Worm (Caenorhabditis elegans) whole organism, mixed stage, embryonic: ENCODE measurements around the gene D1014.6.

ENCODE experiments used
- M03D4.4 ChIP-seq: sonication (generic microtip); optimal IDR thresholded peaks from 2 replicates; lab custom pipeline; 2017; ENCODE audit warnings: mild to moderate bottlenecking, missing genetic modification characterization, missing compliant biosample characterization
- blmp-1 ChIP-seq: fragments of 150-350 bp; optimal IDR thresholded peaks from 2 replicates; lab custom pipeline; 2014; ENCODE audit warnings: missing biosample characterization, missing genetic modification characterization
- ceh-39 ChIP-seq: fragments of 150-350 bp; optimal IDR thresholded peaks from 2 replicates; lab custom pipeline; 2014; ENCODE audit warnings: missing biosample characterization, missing genetic modification characterization
- ceh-43 ChIP-seq: fragments of 200-800 bp; sonication (Bioruptor generic); optimal IDR thresholded peaks from 2 replicates; lab custom pipeline; 2018; ENCODE audit warnings: mild to moderate bottlenecking, missing genetic modification characterization, moderate library complexity, missing compliant biosample characterization
- elt-3 ChIP-seq: fragments of 150-350 bp; optimal IDR thresholded peaks from 2 replicates; lab custom pipeline; 2014; ENCODE audit warnings: missing biosample characterization, missing genetic modification characterization
- flh-1 ChIP-seq: fragments of 200-800 bp; sonication (Bioruptor generic); optimal IDR thresholded peaks from 2 replicates; lab custom pipeline; 2018; ENCODE audit warnings: mild to moderate bottlenecking, missing genetic modification characterization, moderate library complexity, missing compliant biosample characterization
- ham-2 ChIP-seq: fragments of 200-800 bp; sonication (Bioruptor generic); optimal IDR thresholded peaks from 2 replicates; lab custom pipeline; 2018; ENCODE audit warnings: mild to moderate bottlenecking, missing genetic modification characterization, missing compliant biosample characterization
- hlh-1 ChIP-seq: fragments of 150-350 bp; optimal IDR thresholded peaks from 2 replicates; lab custom pipeline; 2014; ENCODE audit warnings: missing biosample characterization, missing genetic modification reagents, missing genetic modification characterization
- lin-32 ChIP-seq: fragments of 200-800 bp; sonication (Bioruptor generic); optimal IDR thresholded peaks from 2 replicates; lab custom pipeline; 2018; ENCODE audit warnings: mild to moderate bottlenecking, missing genetic modification characterization, missing compliant biosample characterization
- lsy-2 ChIP-seq: fragments of 150-350 bp; optimal IDR thresholded peaks from 2 replicates; lab custom pipeline; 2014; ENCODE audit warnings: missing biosample characterization, missing genetic modification characterization
- mep-1 ChIP-seq: fragments of 150-350 bp; optimal IDR thresholded peaks from 2 replicates; lab custom pipeline; 2017; ENCODE audit warnings: missing biosample characterization, missing genetic modification reagents, missing genetic modification characterization, inconsistent platforms
- mls-2 ChIP-seq: sonication (generic microtip); optimal IDR thresholded peaks from 2 replicates; lab custom pipeline; 2016; ENCODE audit warnings: mild to moderate bottlenecking, missing genetic modification characterization, moderate library complexity, missing compliant biosample characterization
- nhr-12 ChIP-seq: fragments of 150-350 bp; optimal IDR thresholded peaks from 2 replicates; lab custom pipeline; 2014; ENCODE audit warnings: missing biosample characterization, missing genetic modification characterization
- nhr-2 ChIP-seq: fragments of 150-350 bp; optimal IDR thresholded peaks from 2 replicates; lab custom pipeline; 2014; ENCODE audit warnings: missing biosample characterization, missing genetic modification characterization
- nhr-237 ChIP-seq: fragments of 150-350 bp; optimal IDR thresholded peaks from 2 replicates; lab custom pipeline; 2014; ENCODE audit warnings: missing biosample characterization, missing genetic modification characterization
- nhr-76 ChIP-seq: sonication (generic microtip); optimal IDR thresholded peaks from 2 replicates; lab custom pipeline; 2017; ENCODE audit warnings: missing biosample characterization, missing genetic modification characterization
- pha-4 ChIP-seq: fragments of 150-350 bp; optimal IDR thresholded peaks from 2 replicates; lab custom pipeline; 2018; ENCODE audit warnings: missing biosample characterization, missing genetic modification reagents, missing genetic modification characterization
- sem-2 ChIP-seq: fragments of 200-800 bp; sonication (Bioruptor generic); optimal IDR thresholded peaks from 2 replicates; lab custom pipeline; 2018; ENCODE audit warnings: mild to moderate bottlenecking, missing genetic modification characterization, missing compliant biosample characterization
- sptf-1 ChIP-seq: sonication (generic microtip); optimal IDR thresholded peaks from 2 replicates; lab custom pipeline; 2017; ENCODE audit warnings: mild to moderate bottlenecking, missing genetic modification characterization, moderate library complexity, missing compliant biosample characterization
- tbx-8 ChIP-seq: fragments of 200-800 bp; sonication (Bioruptor generic); optimal IDR thresholded peaks from 2 replicates; lab custom pipeline; 2018; ENCODE audit warnings: mild to moderate bottlenecking, missing genetic modification characterization, moderate library complexity, missing compliant biosample characterization
- unc-120 ChIP-seq: sonication (generic microtip); optimal IDR thresholded peaks from 2 replicates; lab custom pipeline; 2017; ENCODE audit warnings: missing genetic modification characterization, missing compliant biosample characterization; ENCODE audit not compliant: poor library complexity, severe bottlenecking
- unc-39 ChIP-seq: fragments of 150-350 bp; optimal IDR thresholded peaks from 2 replicates; lab custom pipeline; 2014; ENCODE audit warnings: missing biosample characterization, missing genetic modification characterization
- unc-62 ChIP-seq: fragments of 150-350 bp; optimal IDR thresholded peaks from 2 replicates; lab custom pipeline; 2014; ENCODE audit warnings: missing biosample characterization, missing genetic modification reagents, missing genetic modification characterization
- zip-8 ChIP-seq: fragments of 150-350 bp; optimal IDR thresholded peaks from 2 replicates; lab custom pipeline; 2014; ENCODE audit warnings: missing biosample characterization, missing genetic modification characterization
- ztf-11 ChIP-seq: fragments of 150-350 bp; optimal IDR thresholded peaks from 2 replicates; lab custom pipeline; 2014; ENCODE audit warnings: missing biosample characterization, missing genetic modification characterization

D1014.6 gene

ce11 chrV:8099306-8099705 is 21.7 kb upstream of the D1014.6 start, which contains the start of gene sdz-23:
TSS of gene sdz-23 (plus strand) at chrV:8099606.
- TF ChIP-seq mls-2 (tag; lab: Kevin White, UChicago) (no peak), flh-1 (GFP tag; lab: Kevin White, UChicago) (no peak), sptf-1 (tag; lab: Kevin White, UChicago) (no peak), zip-8 (tag; lab: Kevin White, UChicago) (no peak), ztf-11 (tag; lab: Kevin White, UChicago) (no peak), ham-2 (no peak), blmp-1 (tag; lab: Kevin White, UChicago) (no peak), unc-120 (tag; lab: Kevin White, UChicago) (no peak)

- TF ChIP-seq sem-2 (GFP tag; lab: Kevin White, UChicago) = no peak
- TF ChIP-seq ztf-11 (tag; lab: Kevin White, UChicago) = no peak
- TF ChIP-seq ceh-39 = no peak
These were observed 18.0 kb upstream of the D1014.6 start, which contains the start of gene str-90 for ce11 chrV:8102960-8103359. TSS of gene str-90 (plus strand) at chrV:8103260.

ce11 chrV:8104473-8104872 is 16.5 kb upstream of the D1014.6 start, which contains the start of gene srlf-16:
TSS of gene srlf-16 (plus strand) at chrV:8104773.
- TF ChIP-seq nhr-12 (tag; lab: Kevin White, UChicago) (no peak), mep-1 (tag; lab: Kevin White, UChicago) (no peak), unc-62 (no peak)

- TF ChIP-seq tbx-8 (GFP tag; lab: Kevin White, UChicago) = no peak
These were observed 12.3 kb upstream of the D1014.6 start, which contains the start of gene myo-5 for ce11 chrV:8108670-8109069. TSS of gene myo-5 (plus strand) at chrV:8108970.

- TF ChIP-seq nhr-237 = peak; percentile 4
- no peak for TF ChIP-seq ceh-39
These were observed 10.2 kb upstream of the D1014.6 start for ce11 chrV:8110816-8111215.

- TF ChIP-seq nhr-2 (no peak), sem-2 (GFP tag; lab: Kevin White, UChicago) (no peak), lsy-2 (tag; lab: Kevin White, UChicago) (no peak), zip-8 (tag; lab: Kevin White, UChicago) (no peak), unc-39 (no peak), ham-2 (no peak), unc-62 (no peak), lin-32 (GFP tag; lab: Kevin White, UChicago) (no peak), nhr-76 (tag; lab: Kevin White, UChicago) (no peak), flh-1 (GFP tag; lab: Kevin White, UChicago) (no peak), mls-2 (tag; lab: Kevin White, UChicago) (no peak), pha-4 (tag; lab: Kevin White, UChicago) (no peak), M03D4.4 (tag; lab: Kevin White, UChicago) (no peak), elt-3 (no peak)
These were observed 6.4 kb upstream of the D1014.6 start for ce11 chrV:8114542-8114941.

- no peak for TF ChIP-seq mep-1 (tag; lab: Kevin White, UChicago)
- no peak for TF ChIP-seq sem-2 (GFP tag; lab: Kevin White, UChicago)
- TF ChIP-seq hlh-1 (tag; lab: Kevin White, UChicago) = no peak
- TF ChIP-seq nhr-237 = no peak
- TF ChIP-seq lin-32 (GFP tag; lab: Kevin White, UChicago) = no peak
These were observed 3.0 kb upstream of the D1014.6 start, which contains the start of gene D1014.7 for ce11 chrV:8117964-8118363. TSS of gene D1014.7 (plus strand) at chrV:8118264.

ce11 chrV:8123384-8123783 is 2.4 kb downstream of the D1014.6 start, which contains the start of gene D1014.5:
TSS of gene D1014.5 (plus strand) at chrV:8123684.
- TF ChIP-seq unc-120 (tag; lab: Kevin White, UChicago) = no peak
- no peak for TF ChIP-seq ceh-43 (GFP tag; lab: Kevin White, UChicago)
- TF ChIP-seq pha-4 (tag; lab: Kevin White, UChicago) = no peak
- no peak for TF ChIP-seq zip-8 (tag; lab: Kevin White, UChicago)
- TF ChIP-seq M03D4.4 (tag; lab: Kevin White, UChicago) = no peak
- TF ChIP-seq ceh-39 = no peak
- no peak for TF ChIP-seq mep-1 (tag; lab: Kevin White, UChicago)
- no peak for TF ChIP-seq tbx-8 (GFP tag; lab: Kevin White, UChicago)
- no peak for TF ChIP-seq elt-3
- TF ChIP-seq nhr-76 (tag; lab: Kevin White, UChicago) = no peak
